Worm (Caenorhabditis elegans) whole organism, L2 larva: ENCODE measurements around the gene acdh-7.
"Not testable (repeated sequence)": the region's sequence is repeated elsewhere in the genome, so short reads cannot be mapped to it uniquely, and the experiment has no call there.

Experiments
- C34F6.9 ChIP-seq: fragments of 150-350 bp; optimal IDR thresholded peaks from 2 replicates; lab custom pipeline; 2014; ENCODE audit warnings: missing biosample characterization, missing genetic modification characterization
- Y55F3AM.14 ChIP-seq: fragments of 200-800 bp; sonication (Bioruptor generic); optimal IDR thresholded peaks from 2 replicates; lab custom pipeline; 2018; ENCODE audit warnings: mild to moderate bottlenecking, missing genetic modification characterization, missing compliant biosample characterization
- alr-1 ChIP-seq: fragments of 150-350 bp; optimal IDR thresholded peaks from 2 replicates; lab custom pipeline; 2014; ENCODE audit warnings: missing biosample characterization, missing genetic modification characterization
- aly-2 ChIP-seq: fragments of 150-350 bp; optimal IDR thresholded peaks from 2 replicates; lab custom pipeline; 2014; ENCODE audit warnings: missing biosample characterization, missing genetic modification characterization
- ama-1 ChIP-seq: fragments of 150-350 bp; optimal IDR thresholded peaks from 2 replicates; lab custom pipeline; 2018; ENCODE audit warnings: inconsistent platforms
- ceh-16 ChIP-seq: fragments of 150-350 bp; optimal IDR thresholded peaks from 2 replicates; lab custom pipeline; 2014; ENCODE audit warnings: missing biosample characterization, missing genetic modification characterization
- crh-2 ChIP-seq: sonication (generic microtip); optimal IDR thresholded peaks from 2 replicates; lab custom pipeline; 2017; ENCODE audit warnings: missing biosample characterization, missing genetic modification characterization
- dmd-4 ChIP-seq: sonication (generic microtip); optimal IDR thresholded peaks from 2 replicates; lab custom pipeline; 2017; ENCODE audit warnings: missing biosample characterization, missing genetic modification characterization
- egl-27 ChIP-seq: sonication (generic microtip); optimal IDR thresholded peaks from 3 replicates; lab custom pipeline; 2017; ENCODE audit warnings: missing biosample characterization, missing genetic modification reagents, missing genetic modification characterization
- elt-1 ChIP-seq: fragments of 150-350 bp; optimal IDR thresholded peaks from 2 replicates; lab custom pipeline; 2014; ENCODE audit warnings: missing biosample characterization, missing genetic modification characterization
- elt-3 ChIP-seq: sonication (generic microtip); optimal IDR thresholded peaks from 2 replicates; lab custom pipeline; 2017; ENCODE audit warnings: missing biosample characterization, missing genetic modification characterization
- fos-1 ChIP-seq: fragments of 150-350 bp; optimal IDR thresholded peaks from 2 replicates; lab custom pipeline; 2014; ENCODE audit warnings: missing biosample characterization, missing genetic modification characterization
- gmeb-1 ChIP-seq: fragments of 150-350 bp; optimal IDR thresholded peaks from 2 replicates; lab custom pipeline; 2014; ENCODE audit warnings: missing biosample characterization, missing genetic modification characterization
- lin-11 ChIP-seq: fragments of 150-350 bp; sonication (generic microtip); optimal IDR thresholded peaks from 2 replicates; lab custom pipeline; 2014; ENCODE audit warnings: missing biosample characterization, missing genetic modification characterization, inconsistent platforms, mixed read lengths
- mdl-1 ChIP-seq, 2 experiments: fragments of 150-350 bp in 1 of 2; sonication (generic microtip) in 1 of 2; optimal IDR thresholded peaks; 2 replicates each; lab custom pipeline; 2017; ENCODE audit warnings: missing biosample characterization in 2 of 2, missing genetic modification characterization in 2 of 2
- nhr-11 ChIP-seq: fragments of 150-350 bp; optimal IDR thresholded peaks from 2 replicates; lab custom pipeline; 2014; ENCODE audit warnings: missing biosample characterization, missing genetic modification characterization
- nhr-129 ChIP-seq: fragments of 150-350 bp; optimal IDR thresholded peaks from 2 replicates; lab custom pipeline; 2014; ENCODE audit warnings: missing biosample characterization, missing genetic modification characterization
- nhr-21 ChIP-seq: fragments of 150-350 bp; optimal IDR thresholded peaks from 2 replicates; lab custom pipeline; 2014; ENCODE audit warnings: missing biosample characterization, missing genetic modification characterization
- nhr-23 ChIP-seq: fragments of 150-350 bp; optimal IDR thresholded peaks from 2 replicates; lab custom pipeline; 2014; ENCODE audit warnings: missing biosample characterization, missing genetic modification reagents, missing genetic modification characterization
- nhr-25 ChIP-seq: fragments of 150-350 bp; sonication (generic microtip); optimal IDR thresholded peaks from 3 replicates; lab custom pipeline; 2014; ENCODE audit warnings: missing biosample characterization, missing genetic modification characterization
- nhr-6 ChIP-seq: fragments of 150-350 bp; optimal IDR thresholded peaks from 2 replicates; lab custom pipeline; 2014; ENCODE audit warnings: missing biosample characterization, missing genetic modification characterization
- sem-4 ChIP-seq: fragments of 150-350 bp; optimal IDR thresholded peaks from 2 replicates; lab custom pipeline; 2014; ENCODE audit warnings: missing biosample characterization, missing genetic modification reagents, missing genetic modification characterization
- skn-1 ChIP-seq: sonication (generic microtip); optimal IDR thresholded peaks from 2 replicates; lab custom pipeline; 2017; ENCODE audit warnings: missing biosample characterization, missing genetic modification characterization
- sma-3 ChIP-seq: sonication (generic microtip); optimal IDR thresholded peaks from 2 replicates; lab custom pipeline; 2016; ENCODE audit warnings: missing genetic modification reagents, missing genetic modification characterization, missing compliant biosample characterization
- sma-9 ChIP-seq, 2 experiments: fragments of 150-350 bp in 1 of 2; sonication (generic microtip) in 1 of 2; optimal IDR thresholded peaks; 2 replicates each; lab custom pipeline; 2014 to 2016; ENCODE audit warnings: missing genetic modification characterization in 2 of 2, mild to moderate bottlenecking in 1 of 2, missing biosample characterization in 1 of 2, missing compliant biosample characterization in 1 of 2, missing genetic modification reagents in 1 of 2, moderate library complexity in 1 of 2
- snpc-4 ChIP-seq: fragments of 150-350 bp; optimal IDR thresholded peaks from 2 replicates; lab custom pipeline; 2014; ENCODE audit warnings: missing biosample characterization, missing genetic modification characterization
- unc-55 ChIP-seq: fragments of 150-350 bp; sonication (generic microtip); optimal IDR thresholded peaks from 3 replicates; lab custom pipeline; 2014; ENCODE audit warnings: missing biosample characterization, missing genetic modification reagents, missing genetic modification characterization
- unc-62 ChIP-seq: fragments of 150-350 bp; optimal IDR thresholded peaks from 2 replicates; lab custom pipeline; 2014; ENCODE audit warnings: missing biosample characterization, missing genetic modification reagents, missing genetic modification characterization
- zag-1 ChIP-seq: fragments of 150-350 bp; optimal IDR thresholded peaks from 2 replicates; lab custom pipeline; 2014; ENCODE audit warnings: missing biosample characterization, missing genetic modification characterization
- ztf-11 ChIP-seq: sonication (generic microtip); optimal IDR thresholded peaks from 2 replicates; lab custom pipeline; 2017; ENCODE audit warnings: missing biosample characterization, missing genetic modification characterization
- ztf-4 ChIP-seq: fragments of 150-350 bp; optimal IDR thresholded peaks from 2 replicates; lab custom pipeline; 2014; ENCODE audit warnings: missing biosample characterization, missing genetic modification characterization

The acdh-7 gene

ce11 chrX:17217050-17217813 is at the start of gene acdh-7:
Gene acdh-7 (minus strand): TSS chrX:17217105.
- TF ChIP-seq alr-1 (tag; lab: Kevin White, UChicago) (no peak), ama-1 (lab: Kevin White, UChicago) (peak; percentile 68), ztf-4 (no peak), elt-3 (tag; lab: Kevin White, UChicago) (no peak), ceh-16 (no peak), nhr-129 (tag; lab: Kevin White, UChicago) (peak; percentile 18), nhr-21 (no peak), sma-3 (GFP tag; lab: Kevin White, UChicago) (no peak), crh-2 (tag; lab: Kevin White, UChicago) (peak; percentile 15), egl-27 (tag; lab: Kevin White, UChicago) (no peak), ztf-11 (tag; lab: Kevin White, UChicago) (no peak), fos-1 (tag; lab: Kevin White, UChicago) (peak; percentile 14), sma-9 (GFP tag; optimal IDR thresholded peaks at IDR 0.05; lab: Kevin White, UChicago) (peak; percentile 28), sma-9 (tag; optimal IDR thresholded peaks at IDR 0.05; lab: Kevin White, UChicago) (no peak), skn-1 (tag; lab: Kevin White, UChicago) (no peak), dmd-4 (tag; lab: Kevin White, UChicago) (no peak), elt-1 (tag; lab: Kevin White, UChicago) (no peak)

- TF ChIP-seq sma-3 (GFP tag; lab: Kevin White, UChicago) = peak; percentile 41
- TF ChIP-seq nhr-21 = no peak
- TF ChIP-seq elt-1 (tag; lab: Kevin White, UChicago) = no peak
- TF ChIP-seq fos-1 (tag; lab: Kevin White, UChicago) = peak; percentile 93
- no peak for TF ChIP-seq dmd-4 (tag; lab: Kevin White, UChicago)
- peak; percentile 23 for TF ChIP-seq crh-2 (tag; lab: Kevin White, UChicago)
- peak; percentile 1 for TF ChIP-seq gmeb-1 (tag; lab: Kevin White, UChicago)
- no peak for TF ChIP-seq mdl-1 (tag; optimal IDR thresholded peaks at IDR 0.05; lab: Kevin White, UChicago)
- no peak for TF ChIP-seq nhr-6 (tag; lab: Kevin White, UChicago)
- TF ChIP-seq sma-9 (GFP tag; optimal IDR thresholded peaks at IDR 0.05; lab: Kevin White, UChicago) = peak; percentile 89
- TF ChIP-seq sma-9 (tag; optimal IDR thresholded peaks at IDR 0.05; lab: Kevin White, UChicago) = no peak
Observed at ce11 chrX:17256769-17257168, 39.9 kb upstream of the acdh-7 start, which contains the start of gene Y40C7B.4. Gene Y40C7B.4 (minus strand): TSS chrX:17256787.

ce11 chrX:17255750-17256149 is 38.8 kb upstream of the acdh-7 start:
- TF ChIP-seq fos-1 (tag; lab: Kevin White, UChicago) (peak; percentile 63), sma-9 (GFP tag; optimal IDR thresholded peaks at IDR 0.05; lab: Kevin White, UChicago) (peak; percentile 10)
- TF ChIP-seq sma-9 (tag; optimal IDR thresholded peaks at IDR 0.05; lab: Kevin White, UChicago) = not testable (repeated sequence)

ce11 chrX:17247260-17247659 is 30.4 kb upstream of the acdh-7 start:
- no peak for TF ChIP-seq Y55F3AM.14 (GFP tag; lab: Kevin White, UChicago)
- no peak for TF ChIP-seq ama-1 (lab: Kevin White, UChicago)
- peak; percentile 14 for TF ChIP-seq fos-1 (tag; lab: Kevin White, UChicago)
- TF ChIP-seq, all 48 proteins: peak for 1

ce11 chrX:17243053-17243452 is 26.1 kb upstream of the acdh-7 start, which contains the start of gene T25G12.13:
Gene T25G12.13 (plus strand): TSS chrX:17243353.
- TF ChIP-seq snpc-4 (no peak), ama-1 (lab: Kevin White, UChicago) (no peak), alr-1 (tag; lab: Kevin White, UChicago) (no peak), aly-2 (tag; lab: Kevin White, UChicago) (no peak), fos-1 (tag; lab: Kevin White, UChicago) (no peak), elt-1 (tag; lab: Kevin White, UChicago) (no peak)

- TF ChIP-seq unc-55 (GFP tag; lab: Kevin White, UChicago) = no peak
- TF ChIP-seq lin-11 (tag; lab: Kevin White, UChicago) = no peak
- no peak for TF ChIP-seq nhr-25 (tag; lab: Kevin White, UChicago)
- TF ChIP-seq zag-1 (tag; lab: Kevin White, UChicago) = no peak
- TF ChIP-seq sma-3 (GFP tag; lab: Kevin White, UChicago) = no peak
- no peak for TF ChIP-seq nhr-21
- no peak for TF ChIP-seq nhr-23 (tag; lab: Kevin White, UChicago)
- TF ChIP-seq gmeb-1 (tag; lab: Kevin White, UChicago) = no peak
- TF ChIP-seq snpc-4 = no peak
- no peak for TF ChIP-seq C34F6.9 (tag; lab: Kevin White, UChicago)
- TF ChIP-seq crh-2 (tag; lab: Kevin White, UChicago) = no peak
- no peak for TF ChIP-seq nhr-11 (tag; lab: Kevin White, UChicago)
- no peak for TF ChIP-seq dmd-4 (tag; lab: Kevin White, UChicago)
- no peak for TF ChIP-seq unc-62 (GFP tag; lab: Kevin White, UChicago)
- TF ChIP-seq ama-1 (lab: Kevin White, UChicago) = no peak
- no peak for TF ChIP-seq Y55F3AM.14 (GFP tag; lab: Kevin White, UChicago)
- no peak for TF ChIP-seq sem-4
Observed at ce11 chrX:17237439-17237838, 20.5 kb upstream of the acdh-7 start, which contains the start of gene T25G12.11. Gene T25G12.11 (minus strand): TSS chrX:17237539.
